Comparison of ENCODE assay signal across 1 fruit fly cellular context in genomic region chrX:8145501-8146157, dm6.
TF ChIP-seq lines count a peak whose summit lies in the region.

TSS of gene alpha-PheRS (minus strand) at chrX:8145602.
TSS of gene CG2129 (plus strand) at chrX:8145839.

TF ChIP-seq in whole organism, embryonic, 481 proteins besides CTCF, POLR2A, EP300 and RAD21 (continued from another document):
- TF ChIP-seq Fer1 (GFP tag; optimal IDR thresholded peaks at IDR 0.05; lab: Kevin White, UChicago): peak; percentile 54
- peak; percentile 70 for TF ChIP-seq HmgZ (tag; optimal IDR thresholded peaks at IDR 0.05; lab: Kevin White, UChicago)
- no peak for TF ChIP-seq chn (GFP tag; optimal IDR thresholded peaks at IDR 0.05; lab: Kevin White, UChicago)
- TF ChIP-seq CG3281 (GFP tag; optimal IDR thresholded peaks at IDR 0.05; lab: Kevin White, UChicago): peak; percentile 13
- TF ChIP-seq CG10565 (GFP tag; optimal IDR thresholded peaks at IDR 0.05; lab: Kevin White, UChicago): no peak
- TF ChIP-seq CG6765 (GFP tag; optimal IDR thresholded peaks at IDR 0.05; lab: Kevin White, UChicago): no peak
- no peak for TF ChIP-seq CG9876 (GFP tag; optimal IDR thresholded peaks at IDR 0.05; lab: Kevin White, UChicago)
- no peak for TF ChIP-seq CG11247 (GFP tag; IDR thresholded peaks at IDR 0.05; lab: Robert Waterston, UW)
- TF ChIP-seq ato (GFP tag; IDR thresholded peaks at IDR 0.05; lab: Robert Waterston, UW; ENCODE audit: partially characterized antibody): no peak
- peak; percentile 4 for TF ChIP-seq lbe (GFP tag; optimal IDR thresholded peaks at IDR 0.05; lab: Kevin White, UChicago)
- TF ChIP-seq Xbp1 (GFP tag; optimal IDR thresholded peaks at IDR 0.05; lab: Kevin White, UChicago): peak; percentile 18
- TF ChIP-seq dmrt11E (tag; optimal IDR thresholded peaks at IDR 0.05; lab: Kevin White, UChicago): peak; percentile 15
- TF ChIP-seq aop (GFP tag; IDR thresholded peaks at IDR 0.05; lab: Robert Waterston, UW): no peak
- TF ChIP-seq Elba2 (GFP tag; optimal IDR thresholded peaks at IDR 0.05; lab: Kevin White, UChicago): peak; percentile 55
- TF ChIP-seq CG8765 (GFP tag; IDR thresholded peaks at IDR 0.05; lab: Robert Waterston, UW): no peak
- no peak for TF ChIP-seq croc (GFP tag; conservative IDR thresholded peaks at IDR 0.05; lab: Robert Waterston, UW)
